Worm (Caenorhabditis elegans) whole organism, early embryonic: ENCODE data around the gene rga-4.

Experiments used
- B0310.2 ChIP-seq: sonication (generic microtip); optimal IDR thresholded peaks from 2 replicates; lab custom pipeline; 2016; ENCODE audit warnings: mild to moderate bottlenecking, missing genetic modification characterization, missing compliant biosample characterization
- ama-1 ChIP-seq: fragments of 150-350 bp; optimal IDR thresholded peaks from 2 replicates; lab custom pipeline; 2014
- flt-1 ChIP-seq: fragments of 200-800 bp; sonication (Bioruptor generic); IDR thresholded peaks from 2 replicates; pipeline ENCODE4 v1.3.6; 2022; ENCODE audit warnings: missing genetic modification characterization, missing compliant biosample characterization
- hmbx-1 ChIP-seq: sonication (generic microtip); optimal IDR thresholded peaks from 2 replicates; lab custom pipeline; 2016; ENCODE audit warnings: mild to moderate bottlenecking, missing genetic modification characterization, missing compliant biosample characterization
- hmg-4 ChIP-seq: fragments of 200-800 bp; sonication (Bioruptor generic); optimal IDR thresholded peaks from 2 replicates; lab custom pipeline; 2018; ENCODE audit warnings: mild to moderate bottlenecking, missing genetic modification characterization, missing compliant biosample characterization
- sea-1 ChIP-seq: fragments of 200-800 bp; sonication (Bioruptor generic); conservative IDR thresholded peaks from 2 replicates; pipeline ENCODE4 v1.3.6; 2022; ENCODE audit warnings: missing genetic modification characterization, missing compliant biosample characterization
- tbx-37 ChIP-seq: fragments of 200-800 bp; sonication (Bioruptor generic); conservative IDR thresholded peaks from 2 replicates; pipeline ENCODE4 v1.3.6; 2022; ENCODE audit warnings: missing genetic modification reagents, missing genetic modification characterization, missing compliant biosample characterization

- TF ChIP-seq ama-1 (lab: Kevin White, UChicago) (no peak), hmbx-1 (tag; lab: Kevin White, UChicago) (no peak), B0310.2 (tag; lab: Kevin White, UChicago) (no peak), tbx-37 (GFP tag; lab: Robert Waterston, UW) (no peak), sea-1 (GFP tag; lab: Robert Waterston, UW) (no peak), hmg-4 (GFP tag; lab: Kevin White, UChicago) (no peak), flt-1 (GFP tag; lab: Robert Waterston, UW) (no peak)
These were observed 39.2 kb upstream of the rga-4 start for ce11 chrV:1422269-1422668.
